Fruit fly (Drosophila melanogaster) Kc167 (cell line): ENCODE measurements around the gene grp.

Experiments used
- Myc ChIP-seq: fragments of >200 bp; optimal IDR thresholded peaks from 2 replicates; lab custom pipeline; 2017; ENCODE audit warnings: missing external identifiers
- insv ChIP-seq: fragments of >200 bp; optimal IDR thresholded peaks from 3 replicates; lab custom pipeline; 2018; ENCODE audit warnings: missing external identifiers
- ttk ChIP-seq: sonication (Bioruptor generic); optimal IDR thresholded peaks from 2 replicates; lab custom pipeline; 2017; ENCODE audit warnings: missing external identifiers

DNA sequence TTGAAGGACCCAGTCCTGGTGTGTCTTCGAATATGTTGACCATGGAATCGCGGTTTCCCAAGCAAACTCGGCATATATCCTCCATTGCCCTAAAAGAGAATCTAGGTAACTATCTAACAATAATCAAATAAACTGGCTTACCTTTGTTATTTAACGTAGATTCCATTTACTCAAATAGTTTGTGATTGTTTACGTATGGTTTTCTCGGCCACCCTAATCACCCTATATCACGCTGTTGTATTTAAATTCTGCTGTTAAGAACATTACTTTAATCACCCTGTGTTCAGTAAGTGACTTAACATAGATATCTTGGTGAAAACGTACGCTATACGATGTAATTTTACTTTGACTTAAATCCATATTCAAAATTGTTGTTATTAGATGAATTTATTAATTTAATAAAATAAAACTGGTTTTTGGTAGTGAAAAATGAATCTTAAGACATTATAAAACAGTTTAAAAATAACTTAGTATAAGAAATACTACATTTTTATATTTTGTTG is 23.2 kb downstream of the grp start:
- TF ChIP-seq ttk (lab: Kevin White, UChicago): no peak
- TF ChIP-seq insv (lab: Kevin White, UChicago): no peak
- TF ChIP-seq Myc (lab: Kevin White, UChicago): no peak
